Worm (Caenorhabditis elegans): ENCODE data around the gene B0035.18.

DNA sequence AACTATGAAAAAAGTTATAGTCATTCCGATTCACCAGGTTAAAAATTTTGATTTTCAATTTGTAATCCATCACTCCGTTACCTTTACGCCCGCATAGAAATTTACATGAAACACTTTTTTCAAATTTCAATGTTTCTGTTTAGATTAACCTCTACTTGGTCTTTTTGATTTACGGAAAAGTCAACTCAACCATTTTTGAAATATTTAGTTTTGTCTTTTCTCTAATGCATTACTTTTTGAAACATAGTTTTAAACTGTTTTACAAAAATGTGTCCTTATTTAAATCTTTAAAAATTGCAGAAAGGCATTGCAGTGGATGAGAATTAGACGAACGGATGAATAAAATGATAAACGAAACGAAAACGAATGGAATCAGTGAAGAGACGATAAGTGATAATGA, 47.0 kb upstream of the B0035.18 start, which contains the start of gene gtl-2:
- TF ChIP-seq unc-39 (tag; optimal IDR thresholded peaks at IDR 0.05), result no peak
- no peak for TF ChIP-seq nhr-237 (tag; optimal IDR thresholded peaks at IDR 0.05)
- no peak for TF ChIP-seq lin-39 (tag; optimal IDR thresholded peaks at IDR 0.05)
- TF ChIP-seq fkh-10 (GFP tag; optimal IDR thresholded peaks at IDR 0.05), result no peak
- TF ChIP-seq nhr-76 (tag; optimal IDR thresholded peaks at IDR 0.05), result no peak
- TF ChIP-seq pha-4 (GFP tag; IDR thresholded peaks at IDR 0.05), result no peak
- TF ChIP-seq pha-4 (tag; optimal IDR thresholded peaks at IDR 0.05), result no peak
- no peak for TF ChIP-seq ztf-11 (tag; optimal IDR thresholded peaks at IDR 0.05)
- TF ChIP-seq ztf-7 (tag; optimal IDR thresholded peaks at IDR 0.05), result no peak
- TF ChIP-seq hlh-30 (tag; optimal IDR thresholded peaks at IDR 0.05; ENCODE audit: insufficient read depth), result no peak
- no peak for TF ChIP-seq lin-29 (GFP tag; IDR thresholded peaks at IDR 0.05)
- no peak for TF ChIP-seq lin-13 (GFP tag; optimal IDR thresholded peaks at IDR 0.05)
- no peak for TF ChIP-seq nhr-77 (tag; optimal IDR thresholded peaks at IDR 0.05)
- no peak for TF ChIP-seq lin-1 (GFP tag; IDR thresholded peaks at IDR 0.05)
